Fruit fly (Drosophila melanogaster): ENCODE results near the gene CG3368.

Gene CG3368

DNA sequence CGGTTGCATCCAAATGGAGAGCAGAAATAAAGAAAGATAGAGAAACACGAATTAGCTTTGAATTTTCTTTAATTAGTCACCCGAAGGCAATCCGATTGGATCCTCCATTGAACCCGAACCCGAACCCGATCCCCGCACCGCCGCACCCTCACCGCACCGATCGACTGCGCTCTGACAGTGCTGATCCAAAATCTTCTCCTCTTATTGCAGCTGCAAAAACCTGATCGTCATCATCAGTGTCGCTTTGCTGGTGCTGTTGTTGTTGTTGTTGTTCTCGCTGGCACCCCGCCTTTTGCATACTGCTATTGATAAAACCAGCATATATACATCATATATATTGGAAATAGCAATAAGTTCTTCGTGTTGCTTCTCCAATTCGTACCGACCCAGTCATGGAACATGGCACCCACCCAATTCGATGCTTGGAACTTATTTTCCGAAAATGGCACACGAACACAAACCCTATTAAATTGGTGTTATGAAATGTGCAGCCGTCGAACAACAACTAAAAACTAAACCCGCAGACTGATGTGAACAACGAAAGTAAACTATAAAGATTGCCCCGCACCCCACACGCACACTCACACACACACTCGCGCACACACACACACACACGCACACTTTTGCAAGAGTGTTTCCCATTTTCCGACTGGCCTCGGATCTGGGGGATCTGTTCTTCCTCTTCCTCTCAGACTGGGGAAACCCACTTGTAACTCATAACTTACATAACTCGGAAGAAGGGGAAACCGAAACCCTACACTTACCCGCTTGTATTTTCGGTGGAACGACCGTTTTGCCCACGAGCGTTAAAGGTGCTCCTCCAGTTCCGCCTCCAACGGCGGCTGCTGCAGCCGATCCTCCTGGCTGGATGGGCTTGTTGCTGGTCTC is 13.0 kb upstream of the CG3368 start:
- no peak for TF ChIP-seq CG17801 (GFP tag; optimal IDR thresholded peaks at IDR 0.05; ENCODE audit: partially characterized antibody)

DNA sequence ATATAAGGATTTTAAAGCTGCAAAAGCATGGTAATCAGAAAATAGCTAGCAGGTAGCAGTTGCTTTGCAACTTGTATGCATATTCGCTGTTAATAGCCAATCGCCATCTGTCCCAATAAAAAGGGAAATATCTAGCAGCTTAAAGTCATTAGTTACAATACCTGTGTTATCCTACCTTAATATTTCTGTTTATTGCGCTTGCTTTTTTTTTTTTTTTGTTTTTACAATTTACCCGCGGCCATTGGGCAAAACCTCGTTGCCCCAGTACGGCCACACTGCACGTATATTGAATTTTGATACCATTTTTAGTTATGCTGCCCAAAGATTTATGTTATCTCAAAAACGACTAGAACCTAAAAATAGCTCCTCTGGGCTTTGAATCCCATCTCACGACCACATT is 11.3 kb upstream of the CG3368 start:
- no peak for TF ChIP-seq CG17801 (GFP tag; optimal IDR thresholded peaks at IDR 0.05; ENCODE audit: partially characterized antibody)

DNA sequence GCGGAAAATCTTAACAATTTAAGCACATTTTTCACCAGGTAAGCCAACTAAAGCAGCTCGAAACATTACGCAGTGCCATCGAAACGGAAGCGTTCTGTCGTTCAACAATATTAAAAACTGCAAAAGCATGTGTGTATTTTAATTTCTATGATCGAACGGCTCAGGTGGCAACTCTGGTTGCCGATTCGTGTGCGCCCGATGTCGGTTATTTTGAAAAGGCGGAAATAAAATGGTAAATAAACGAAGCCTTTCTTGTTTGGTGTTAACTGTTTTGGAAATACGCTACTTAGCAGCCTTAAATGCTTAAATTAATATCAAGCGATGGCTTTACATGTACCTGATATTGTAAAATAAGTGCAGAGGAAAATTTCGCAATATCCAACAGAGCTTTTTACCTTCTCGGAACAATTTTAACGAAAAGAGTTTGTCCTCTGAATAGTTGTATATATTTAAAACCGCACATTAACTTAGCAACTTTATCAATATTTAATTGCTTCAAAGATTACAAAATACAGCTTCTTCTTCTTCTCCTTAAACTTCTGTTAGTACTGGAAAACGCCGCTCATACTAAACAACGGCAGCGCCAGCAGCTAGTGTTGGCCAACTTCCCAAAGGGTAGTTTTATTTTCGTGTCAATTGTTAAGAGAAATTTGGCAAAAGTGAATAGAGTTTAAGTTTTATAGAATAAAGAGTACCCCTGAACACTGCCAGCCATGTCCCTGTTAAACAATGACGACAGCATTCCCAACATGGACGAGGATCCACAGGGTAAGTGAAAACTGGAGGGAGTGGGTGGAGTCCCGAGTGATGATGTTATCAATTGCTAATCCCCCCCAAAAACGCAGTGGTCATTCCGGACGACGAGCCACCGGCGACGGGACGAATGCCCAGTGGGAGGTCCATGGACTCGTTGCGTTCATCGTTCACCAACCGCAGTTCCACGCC is 10.2 kb upstream of the CG3368 start, which contains the start of gene CG5934:
Gene CG5934, plus strand, starts transcription at position 588 of the 945 bp plus-strand sequence.
- TF ChIP-seq CG17801 (GFP tag; optimal IDR thresholded peaks at IDR 0.05; ENCODE audit: partially characterized antibody) = no peak

DNA sequence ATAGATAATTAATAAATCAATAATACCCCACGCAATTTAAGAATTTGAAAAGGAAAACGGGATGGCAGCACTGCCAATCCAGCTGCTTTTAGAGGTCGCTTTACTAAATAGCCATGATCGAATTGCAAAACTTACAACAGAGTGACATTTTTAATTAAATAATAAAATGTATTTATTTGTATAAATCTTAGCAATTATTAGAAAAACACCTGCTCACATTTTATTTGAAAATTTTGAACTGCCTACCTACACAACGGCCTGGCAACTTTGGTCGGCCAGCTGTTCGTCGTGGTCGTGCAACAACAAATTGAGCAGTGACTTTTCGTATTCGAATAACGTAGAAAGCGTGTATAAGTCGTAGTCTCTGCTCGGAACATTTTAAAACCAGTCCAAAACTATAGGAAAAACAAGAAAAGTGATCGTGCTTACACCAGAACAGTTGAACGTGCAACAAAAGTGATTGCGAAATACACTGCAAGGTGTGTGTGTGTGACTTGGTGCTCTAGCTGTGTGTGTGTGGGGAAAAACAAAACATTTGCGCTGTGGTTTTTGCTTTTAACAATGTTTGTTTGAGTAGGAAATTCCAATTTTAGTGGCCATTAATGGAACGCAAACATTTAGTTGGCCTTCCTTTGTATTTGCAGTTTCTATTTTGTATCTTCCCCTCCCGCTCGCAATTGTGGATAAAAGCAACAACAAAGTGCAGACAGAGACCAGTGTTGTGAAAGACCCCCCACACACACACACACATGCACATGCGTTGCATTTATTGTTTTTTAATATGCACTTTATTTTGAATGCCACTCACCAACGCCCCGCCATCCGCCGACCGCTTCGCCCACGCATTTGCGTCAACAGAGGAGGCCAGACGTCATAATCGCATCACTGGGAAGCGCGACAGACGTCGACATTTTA is 8.8 kb upstream of the CG3368 start, which contains the start of gene CG5938:
Gene CG5938, plus strand, starts transcription at position 262 of the 915 bp plus-strand sequence.
- peak; percentile 1 for TF ChIP-seq CG17801 (GFP tag; optimal IDR thresholded peaks at IDR 0.05; ENCODE audit: partially characterized antibody)

DNA sequence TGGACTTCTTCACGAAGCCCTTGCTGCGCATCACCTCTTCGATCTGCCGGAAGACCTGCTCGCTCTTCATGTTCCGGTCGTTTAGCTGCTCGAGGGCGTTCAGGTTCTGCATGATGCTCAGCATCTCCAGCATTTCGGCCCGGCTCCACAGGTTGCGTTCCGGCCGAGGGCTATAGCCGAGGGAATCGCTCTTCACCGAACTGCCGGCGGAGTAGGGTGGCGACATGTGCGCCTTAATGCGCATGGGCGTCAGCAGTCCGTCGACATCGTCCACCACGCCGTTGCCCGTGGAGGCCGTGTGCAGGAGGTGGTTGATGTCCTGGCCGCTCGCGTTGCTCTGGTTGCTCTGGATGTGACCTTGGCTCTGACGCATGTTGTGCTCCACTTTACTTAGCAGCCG is 4.1 kb upstream of the CG3368 start:
- no peak for TF ChIP-seq CG17801 (GFP tag; optimal IDR thresholded peaks at IDR 0.05; ENCODE audit: partially characterized antibody)

DNA sequence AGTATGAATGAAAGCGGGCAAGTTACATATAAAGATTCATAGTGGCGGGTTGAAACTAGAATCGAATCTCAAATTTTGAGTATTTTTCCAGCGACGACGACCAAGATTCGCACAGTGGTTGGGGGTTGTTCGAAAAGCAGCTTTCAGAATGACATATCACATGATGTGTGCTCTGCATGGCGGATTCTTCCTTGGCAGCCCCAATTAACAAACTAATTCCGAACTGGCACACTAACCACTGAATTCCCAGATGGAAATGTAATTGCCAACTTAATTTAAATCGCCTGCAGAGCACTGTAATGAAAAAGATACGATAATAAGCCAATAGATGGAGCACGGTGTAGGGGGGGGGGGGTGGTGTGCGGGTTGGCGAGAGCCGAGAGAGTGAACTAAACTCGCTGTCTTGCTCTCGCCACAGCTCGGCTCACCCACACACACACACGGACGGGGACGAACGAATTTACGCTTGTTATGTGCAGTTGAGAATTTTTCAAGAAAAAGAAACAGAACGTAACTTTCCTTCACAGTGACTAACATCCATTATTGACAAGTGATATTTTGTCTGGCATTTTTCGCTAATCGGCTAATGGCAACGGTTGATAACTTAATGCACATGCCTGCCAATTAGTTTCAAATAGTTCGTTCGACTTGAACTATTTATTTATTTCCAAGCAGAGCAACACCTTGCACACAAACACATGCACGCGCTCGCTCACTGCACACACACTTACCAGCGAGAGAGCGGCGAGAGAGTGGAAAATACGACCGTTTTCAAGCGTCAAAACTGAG is 2.4 kb upstream of the CG3368 start:
- TF ChIP-seq CG17801 (GFP tag; optimal IDR thresholded peaks at IDR 0.05; ENCODE audit: partially characterized antibody) = peak; percentile 76

DNA sequence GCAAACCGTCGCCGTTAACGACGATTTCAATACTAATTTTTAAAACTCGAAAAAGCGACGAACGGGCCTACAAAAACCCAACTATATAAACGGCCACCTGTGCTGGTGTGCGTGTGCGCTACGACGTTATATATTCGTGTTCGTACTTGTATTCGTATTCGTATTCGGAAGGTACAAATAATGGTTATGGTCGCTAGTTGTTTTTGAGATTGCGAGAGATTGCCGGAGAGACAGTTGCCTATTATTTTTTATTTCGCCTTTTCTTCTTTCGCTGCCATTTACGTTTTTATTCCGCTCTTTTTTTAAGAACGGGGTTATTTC is 1.8 kb upstream of the CG3368 start:
- no peak for TF ChIP-seq CG17801 (GFP tag; optimal IDR thresholded peaks at IDR 0.05; ENCODE audit: partially characterized antibody)

DNA sequence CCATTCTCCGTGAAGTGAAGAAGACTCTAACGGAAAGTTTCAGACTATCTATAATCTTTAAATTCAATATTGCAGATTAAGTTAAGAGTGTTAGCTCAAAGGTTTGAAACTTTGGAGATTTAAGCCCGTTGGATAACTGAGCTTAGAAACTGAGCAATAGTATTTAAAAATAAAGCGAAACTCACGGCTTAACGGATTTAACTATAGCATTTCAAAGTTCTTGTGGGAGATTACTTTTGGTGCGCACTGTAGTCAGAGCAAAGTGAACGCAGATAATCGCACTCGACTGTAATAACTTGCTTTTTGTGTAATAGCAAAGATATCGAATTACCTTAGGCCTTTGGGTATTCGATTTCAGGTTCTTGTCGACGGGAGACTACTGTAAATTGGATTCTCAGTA is 1.3 kb upstream of the CG3368 start, which contains the start of gene mrt:
Gene mrt, minus strand, starts transcription at position 376 of the 400 bp plus-strand sequence.
- peak; percentile 61 for TF ChIP-seq CG17801 (GFP tag; optimal IDR thresholded peaks at IDR 0.05; ENCODE audit: partially characterized antibody)

DNA sequence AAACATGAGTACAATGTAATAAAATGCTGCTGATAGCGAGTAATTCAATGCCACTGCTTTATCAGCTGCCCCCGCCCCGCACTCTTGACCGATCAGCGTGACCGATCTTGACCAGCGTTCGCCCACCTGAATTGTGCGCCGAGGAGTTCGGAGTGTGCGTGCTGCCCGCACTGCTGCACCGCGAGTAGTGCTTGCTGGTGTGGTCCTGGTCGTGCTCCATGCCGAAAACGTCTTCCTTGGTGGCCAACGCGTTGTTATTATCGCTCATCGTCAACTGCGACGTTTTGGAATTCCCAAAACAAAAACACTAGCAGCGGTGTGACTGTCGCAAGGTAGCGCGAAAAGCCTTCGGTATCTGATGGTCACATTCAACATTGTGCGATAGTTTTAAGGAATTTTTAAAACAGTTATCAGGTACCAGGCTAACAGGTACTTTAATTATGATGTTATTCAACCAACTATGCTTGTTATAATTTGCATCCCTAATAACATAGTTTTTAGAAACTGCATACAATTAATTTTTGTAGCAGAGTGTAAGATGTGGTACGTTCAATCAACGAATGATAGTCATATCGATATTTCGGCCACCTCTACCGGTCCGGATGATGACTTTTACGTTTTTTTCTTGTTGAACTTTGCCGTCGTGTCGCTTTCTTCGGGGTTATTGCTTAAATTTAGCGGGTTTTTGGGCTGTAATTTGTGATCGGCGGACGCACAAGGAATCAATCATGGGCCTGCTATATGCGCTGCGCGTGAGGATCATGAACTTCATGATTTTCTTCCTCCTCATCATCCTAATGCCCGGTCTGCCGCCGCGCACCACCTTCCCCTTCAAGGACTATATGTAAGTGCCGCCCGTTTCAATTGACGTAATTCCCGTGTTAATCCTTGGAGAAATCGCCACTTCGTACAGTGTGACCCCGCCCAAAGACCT is 4.9 kb downstream of the CG3368 start, which contains the start of the genes bigmax and Hmu:
Gene bigmax, minus strand, starts transcription at position 325 of the 934 bp plus-strand sequence.
Gene Hmu, plus strand, starts transcription at position 568 of the 934 bp plus-strand sequence.
- peak; percentile 78 for TF ChIP-seq CG17801 (GFP tag; optimal IDR thresholded peaks at IDR 0.05; ENCODE audit: partially characterized antibody)

DNA sequence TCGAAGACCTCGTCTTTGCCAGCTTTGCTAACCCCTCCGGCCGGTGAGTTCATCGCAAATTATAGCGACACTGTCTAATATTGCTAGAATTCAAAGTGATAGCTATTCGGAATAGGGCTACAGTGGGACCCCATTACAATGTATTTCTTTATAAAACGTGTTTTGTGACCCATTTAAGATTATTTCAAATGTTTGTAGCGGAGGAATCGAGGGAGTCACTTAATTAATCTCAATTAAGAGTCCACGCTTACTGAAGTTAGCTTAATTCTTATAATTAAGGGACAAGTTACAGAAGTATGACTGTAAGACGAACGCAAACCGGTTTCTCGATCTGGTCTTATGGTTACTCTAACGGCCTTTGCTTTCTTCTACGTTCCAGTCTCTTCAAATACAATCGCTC is 6.1 kb downstream of the CG3368 start:
- TF ChIP-seq CG17801 (GFP tag; optimal IDR thresholded peaks at IDR 0.05; ENCODE audit: partially characterized antibody) = no peak

DNA sequence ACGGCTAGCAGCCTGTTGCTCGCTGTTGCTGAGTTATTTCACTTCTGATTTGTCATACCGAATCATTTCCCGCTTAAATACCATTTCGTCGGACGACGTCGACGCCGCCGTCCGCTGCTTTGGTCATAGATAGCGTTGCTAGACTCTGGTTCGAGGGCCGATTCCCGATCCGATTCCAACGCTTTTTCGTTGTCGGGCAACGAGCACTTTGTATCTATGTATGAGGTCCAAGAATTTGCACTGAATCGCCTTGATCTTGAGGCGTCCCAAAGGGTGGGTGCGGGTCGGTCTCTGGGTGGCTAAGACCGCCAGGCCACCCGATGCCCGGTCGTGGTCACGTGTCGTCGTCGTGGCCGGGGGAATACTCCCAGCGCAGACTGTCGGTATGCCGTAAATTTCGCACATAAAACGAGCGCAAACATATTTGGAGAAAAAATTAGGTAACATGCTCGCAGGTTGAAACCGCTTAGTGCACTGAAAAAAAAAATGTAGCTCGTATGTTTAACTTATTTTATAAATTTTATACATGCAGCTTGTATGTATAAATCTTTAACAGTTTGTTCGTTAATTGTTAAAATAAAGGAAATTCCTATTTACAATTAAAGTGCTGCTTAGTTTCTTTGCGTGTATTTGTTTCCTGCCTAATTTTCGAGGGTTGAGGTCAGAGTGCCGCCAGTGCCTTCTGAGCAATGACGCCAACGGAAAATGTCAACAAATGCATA is 8.7 kb downstream of the CG3368 start, which contains the start of gene CG3348:
Gene CG3348, minus strand, starts transcription at position 51 of the 722 bp plus-strand sequence.
- no peak for TF ChIP-seq CG17801 (GFP tag; optimal IDR thresholded peaks at IDR 0.05; ENCODE audit: partially characterized antibody)

DNA sequence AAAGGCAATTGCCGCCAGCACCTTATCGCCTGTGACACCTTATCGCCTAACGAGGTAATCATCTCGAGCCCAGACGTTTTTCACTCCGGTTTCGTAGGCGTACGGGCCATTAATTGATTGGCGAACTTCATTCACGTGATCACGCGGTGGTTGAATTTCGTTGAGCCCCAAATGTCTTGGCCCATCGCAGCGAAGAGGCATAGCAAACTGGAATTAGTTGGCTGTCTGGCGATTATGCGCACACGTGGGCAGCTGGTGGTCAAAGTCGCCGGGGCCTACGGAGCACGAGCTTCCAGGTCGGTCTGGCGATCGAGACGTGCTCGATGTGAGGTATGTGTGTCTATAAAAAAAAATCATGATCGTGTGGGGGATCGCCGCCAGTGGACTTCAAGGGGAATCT is 9.5 kb downstream of the CG3368 start:
- no peak for TF ChIP-seq CG17801 (GFP tag; optimal IDR thresholded peaks at IDR 0.05; ENCODE audit: partially characterized antibody)

All from ovary, adult (tissue).